Worm (Caenorhabditis elegans) whole organism, L1 larva: Measurements from ENCODE around the gene ceh-18.

ENCODE experiments used
- F16B12.6 ChIP-seq: fragments of 150-350 bp; optimal IDR thresholded peaks from 2 replicates; lab custom pipeline; 2014; ENCODE audit warnings: missing biosample characterization, missing genetic modification characterization
- aha-1 ChIP-seq: fragments of 150-350 bp; optimal IDR thresholded peaks from 2 replicates; lab custom pipeline; 2014; ENCODE audit warnings: missing biosample characterization, missing genetic modification characterization
- alr-1 ChIP-seq: fragments of 200-800 bp; sonication (Bioruptor generic); optimal IDR thresholded peaks from 2 replicates; lab custom pipeline; 2018; ENCODE audit warnings: borderline replicate concordance, mild to moderate bottlenecking, missing genetic modification characterization, missing compliant biosample characterization
- aly-2 ChIP-seq: fragments of 150-350 bp; optimal IDR thresholded peaks from 2 replicates; lab custom pipeline; 2014; ENCODE audit warnings: missing biosample characterization, missing genetic modification characterization
- blmp-1 ChIP-seq: fragments of 150-350 bp; optimal IDR thresholded peaks from 2 replicates; lab custom pipeline; 2014; ENCODE audit warnings: missing biosample characterization, missing genetic modification characterization
- ceh-63 ChIP-seq: fragments of 200-800 bp; sonication (Bioruptor generic); optimal IDR thresholded peaks from 2 replicates; lab custom pipeline; 2018; ENCODE audit warnings: mild to moderate bottlenecking, missing genetic modification characterization, missing compliant biosample characterization
- ceh-8 ChIP-seq: fragments of 200-800 bp; sonication (Bioruptor generic); optimal IDR thresholded peaks from 2 replicates; lab custom pipeline; 2018; ENCODE audit warnings: mild to moderate bottlenecking, missing genetic modification characterization, moderate library complexity, missing compliant biosample characterization
- efl-1 ChIP-seq, 4 experiments: fragments of 150-350 bp; optimal IDR thresholded peaks in 3 of 4; peaks in 1 of 4; 1 replicate in 1 of 4; 2 replicates in 3 of 4; lab custom pipeline; 2014; ENCODE audit warnings: missing biosample characterization in 2 of 4, missing genetic modification characterization in 2 of 4, missing genetic modification reagents in 2 of 4
- egl-13 ChIP-seq: sonication (generic microtip); optimal IDR thresholded peaks from 2 replicates; lab custom pipeline; 2016; ENCODE audit warnings: missing genotype, missing genetic modification reagents, missing genetic modification characterization, missing compliant biosample characterization
- fkh-4 ChIP-seq: sonication (generic microtip); optimal IDR thresholded peaks from 2 replicates; lab custom pipeline; 2016; ENCODE audit warnings: missing compliant biosample characterization, missing genetic modification characterization, borderline replicate concordance
- grh-1 ChIP-seq: fragments of 200-800 bp; sonication (Bioruptor generic); IDR thresholded peaks from 2 replicates; pipeline ENCODE4 v1.3.6; 2022; ENCODE audit warnings: missing genetic modification reagents, missing genetic modification characterization, missing compliant biosample characterization
- irx-1 ChIP-seq: sonication (generic microtip); optimal IDR thresholded peaks from 2 replicates; lab custom pipeline; 2016; ENCODE audit warnings: missing genetic modification characterization, missing compliant biosample characterization
- lin-13 ChIP-seq: fragments of 150-350 bp; optimal IDR thresholded peaks from 2 replicates; lab custom pipeline; 2014; ENCODE audit warnings: missing biosample characterization, missing genetic modification reagents, missing genetic modification characterization
- lin-14 ChIP-seq: fragments of 200-800 bp; sonication (Bioruptor generic); optimal IDR thresholded peaks from 2 replicates; lab custom pipeline; 2018; ENCODE audit warnings: mild to moderate bottlenecking, missing genetic modification characterization, moderate library complexity, missing compliant biosample characterization
- lin-15B ChIP-seq: fragments of 150-350 bp; sonication (generic microtip); optimal IDR thresholded peaks from 3 replicates; lab custom pipeline; 2014; ENCODE audit warnings: missing biosample characterization, missing genetic modification characterization
- lsy-2 ChIP-seq, 2 experiments: fragments of 150-350 bp; optimal IDR thresholded peaks; 2 replicates each; lab custom pipeline; 2014; ENCODE audit warnings: missing biosample characterization in 2 of 2, missing genetic modification characterization in 2 of 2
- mdl-1 ChIP-seq, 2 experiments: fragments of 150-350 bp; optimal IDR thresholded peaks; 2 replicates each; lab custom pipeline; 2014 to 2017; ENCODE audit warnings: missing biosample characterization in 2 of 2, missing genetic modification characterization in 2 of 2, inconsistent platforms in 1 of 2
- mep-1 ChIP-seq: fragments of 150-350 bp; optimal IDR thresholded peaks from 2 replicates; lab custom pipeline; 2014; ENCODE audit warnings: missing biosample characterization, missing genetic modification characterization
- nhr-12 ChIP-seq: sonication (generic microtip); optimal IDR thresholded peaks from 2 replicates; lab custom pipeline; 2017; ENCODE audit warnings: missing biosample characterization, missing genetic modification characterization
- nhr-19 ChIP-seq: fragments of 200-800 bp; sonication (Bioruptor generic); conservative IDR thresholded peaks from 2 replicates; pipeline ENCODE4 v1.3.6; 2022; ENCODE audit warnings: missing genetic modification characterization, missing compliant biosample characterization
- nhr-20 ChIP-seq: sonication (generic microtip); optimal IDR thresholded peaks from 2 replicates; lab custom pipeline; 2016; ENCODE audit warnings: mild to moderate bottlenecking, missing genetic modification characterization, missing compliant biosample characterization
- nhr-237 ChIP-seq: fragments of 150-350 bp; optimal IDR thresholded peaks from 2 replicates; lab custom pipeline; 2014; ENCODE audit warnings: missing biosample characterization, missing genetic modification characterization
- nhr-71 ChIP-seq: sonication (generic microtip); optimal IDR thresholded peaks from 2 replicates; lab custom pipeline; 2016; ENCODE audit warnings: mild to moderate bottlenecking, missing genetic modification characterization, moderate library complexity, missing compliant biosample characterization
- nhr-77 ChIP-seq: fragments of 150-350 bp; optimal IDR thresholded peaks from 2 replicates; lab custom pipeline; 2014; ENCODE audit warnings: missing biosample characterization, missing genetic modification characterization
- nhr-84 ChIP-seq: sonication (generic microtip); optimal IDR thresholded peaks from 2 replicates; lab custom pipeline; 2017; ENCODE audit warnings: missing biosample characterization, missing genetic modification characterization
- nhr-85 ChIP-seq: sonication (generic microtip); peaks from one replicate; lab custom pipeline; 2016; ENCODE audit warnings: missing genetic modification characterization, inconsistent platforms, missing compliant biosample characterization
- nhr-90 ChIP-seq: sonication (generic microtip); optimal IDR thresholded peaks from 2 replicates; lab custom pipeline; 2016; ENCODE audit warnings: mild to moderate bottlenecking, missing genetic modification characterization, missing compliant biosample characterization; ENCODE audit not compliant: poor library complexity
- rnt-1 ChIP-seq: sonication (generic microtip); optimal IDR thresholded peaks from 2 replicates; lab custom pipeline; 2016; ENCODE audit warnings: mild to moderate bottlenecking, missing genetic modification characterization, moderate library complexity, missing compliant biosample characterization
- swsn-7 ChIP-seq: sonication (generic microtip); optimal IDR thresholded peaks from 2 replicates; lab custom pipeline; 2016; ENCODE audit warnings: missing genetic modification characterization, missing compliant biosample characterization
- tbx-2 ChIP-seq: sonication (generic microtip); optimal IDR thresholded peaks from 2 replicates; lab custom pipeline; 2016; ENCODE audit warnings: missing genetic modification characterization, missing compliant biosample characterization
- unc-98 ChIP-seq: fragments of 200-800 bp; sonication (Bioruptor generic); IDR thresholded peaks from 2 replicates; pipeline ENCODE4 v1.3.6; 2022; ENCODE audit warnings: missing genetic modification characterization, missing compliant biosample characterization
- zip-4 ChIP-seq: fragments of 200-800 bp; sonication (Bioruptor generic); optimal IDR thresholded peaks from 2 replicates; lab custom pipeline; 2018; ENCODE audit warnings: mild to moderate bottlenecking, missing genetic modification characterization, moderate library complexity, missing compliant biosample characterization
- ztf-11 ChIP-seq, 2 experiments: sonication (generic microtip); optimal IDR thresholded peaks; 2 replicates each; lab custom pipeline; 2016 to 2017; ENCODE audit warnings: missing genetic modification characterization in 2 of 2, missing biosample characterization in 1 of 2, missing compliant biosample characterization in 1 of 2
- ztf-4 ChIP-seq: fragments of 150-350 bp; optimal IDR thresholded peaks from 2 replicates; lab custom pipeline; 2014; ENCODE audit warnings: missing biosample characterization, missing genetic modification characterization

ceh-18 gene

ce11 chrX:3837752-3838159 is 19.8 kb downstream of the ceh-18 start (continued):
- TF ChIP-seq ztf-11 (tag; optimal IDR thresholded peaks at IDR 0.05; lab: Kevin White, UChicago), result no peak
- TF ChIP-seq aha-1 (tag; lab: Kevin White, UChicago), result no peak
- peak; percentile 56 for TF ChIP-seq nhr-90 (tag; lab: Kevin White, UChicago)
- peak; percentile 77 for TF ChIP-seq grh-1 (GFP tag; lab: Robert Waterston, UW)
- peak; percentile 95 for TF ChIP-seq blmp-1 (tag; lab: Kevin White, UChicago)
- peak; percentile 15 for TF ChIP-seq rnt-1 (tag; lab: Kevin White, UChicago)
- TF ChIP-seq ceh-63 (GFP tag; lab: Kevin White, UChicago), result no peak
- no peak for TF ChIP-seq swsn-7 (tag; lab: Kevin White, UChicago)
- TF ChIP-seq nhr-19 (GFP tag; lab: Robert Waterston, UW), result 0 out of 2 replicates have a peak, but pooled peaks have one; percentile 6

ce11 chrX:3835632-3836031 is 22.0 kb downstream of the ceh-18 start:
- TF ChIP-seq alr-1, result no peak
- no peak for TF ChIP-seq ztf-4 (tag; lab: Kevin White, UChicago)
- no peak for TF ChIP-seq fkh-4 (tag; lab: Kevin White, UChicago)
- TF ChIP-seq nhr-90 (tag; lab: Kevin White, UChicago), result no peak
- TF ChIP-seq nhr-85 (tag; lab: Kevin White, UChicago), result peak; percentile 71
- TF ChIP-seq ceh-8 (GFP tag; lab: Kevin White, UChicago), result no peak
- peak; percentile 54 for TF ChIP-seq lin-14 (GFP tag; lab: Kevin White, UChicago)
- no peak for TF ChIP-seq nhr-84 (tag; lab: Kevin White, UChicago)
- TF ChIP-seq egl-13 (tag; lab: Kevin White, UChicago), result no peak
- no peak for TF ChIP-seq lsy-2 (tag; optimal IDR thresholded peaks at IDR 0.05; lab: Kevin White, UChicago)

ce11 chrX:3833964-3834840 is 23.4 kb downstream of the ceh-18 start:
- TF ChIP-seq aly-2 (tag; lab: Kevin White, UChicago), result no peak
- no peak for TF ChIP-seq fkh-4 (tag; lab: Kevin White, UChicago)
- TF ChIP-seq ztf-11 (tag; optimal IDR thresholded peaks at IDR 0.05; lab: Kevin White, UChicago), result no peak
- TF ChIP-seq nhr-12 (tag; lab: Kevin White, UChicago), result no peak
- peak; percentile 1 for TF ChIP-seq nhr-90 (tag; lab: Kevin White, UChicago)
- no peak for TF ChIP-seq lin-15B
- peak; percentile 6 for TF ChIP-seq irx-1 (tag; lab: Kevin White, UChicago)
- TF ChIP-seq lin-13 (GFP tag; lab: Kevin White, UChicago), result no peak
- peak; percentile 80 for TF ChIP-seq tbx-2 (tag; lab: Kevin White, UChicago)
- peak; percentile 14 for TF ChIP-seq nhr-71
- no peak for TF ChIP-seq mep-1 (tag; lab: Kevin White, UChicago)
- peak; percentile 64 for TF ChIP-seq nhr-77 (tag; lab: Kevin White, UChicago)
- TF ChIP-seq F16B12.6, result no peak
- TF ChIP-seq unc-98, result no peak
- TF ChIP-seq zip-4 (GFP tag; lab: Kevin White, UChicago), result no peak
- TF ChIP-seq efl-1 (optimal IDR thresholded peaks at IDR 0.05; lab: Kevin White, UChicago), result no peak
- peak in 1 of 2 experiments; percentile 74 for TF ChIP-seq efl-1 (GFP tag; optimal IDR thresholded peaks at IDR 0.05 in 1 of 2; lab: Kevin White, UChicago)
- peak; percentile 15 for TF ChIP-seq nhr-20 (tag; lab: Kevin White, UChicago)
- TF ChIP-seq mdl-1 (tag; optimal IDR thresholded peaks at IDR 0.05; lab: Kevin White, UChicago), result peak in 1 of 2 experiments; percentile 18
- peak; percentile 8 for TF ChIP-seq nhr-237 (tag; lab: Kevin White, UChicago)
- TF ChIP-seq lin-14 (GFP tag; lab: Kevin White, UChicago), result peak; percentile 40
- 0 out of 2 replicates have a peak, but pooled peaks have one; percentile 5 for TF ChIP-seq nhr-19 (GFP tag; lab: Robert Waterston, UW)
